Worm (Caenorhabditis elegans) whole organism, L4/young adult: Measurements from ENCODE around the gene cyp-33A1.
"Not testable (repeated sequence)": the region's sequence is repeated elsewhere in the genome, so short reads cannot be mapped to it uniquely, and the experiment has no call there.

ENCODE experiments used
- W03F9.2 ChIP-seq: fragments of 150-350 bp; optimal IDR thresholded peaks from 2 replicates; lab custom pipeline; 2014; ENCODE audit warnings: missing biosample characterization, missing genetic modification characterization
- dao-5 ChIP-seq: sonication (generic microtip); optimal IDR thresholded peaks from 2 replicates; lab custom pipeline; 2016; ENCODE audit warnings: missing genotype, missing genetic modification characterization, moderate library complexity, missing compliant biosample characterization
- him-1 ChIP-seq: sonication (generic microtip); optimal IDR thresholded peaks from 2 replicates; lab custom pipeline; 2016; ENCODE audit warnings: missing genotype, missing genetic modification reagents, missing genetic modification characterization, missing compliant biosample characterization

cyp-33A1 gene

DNA sequence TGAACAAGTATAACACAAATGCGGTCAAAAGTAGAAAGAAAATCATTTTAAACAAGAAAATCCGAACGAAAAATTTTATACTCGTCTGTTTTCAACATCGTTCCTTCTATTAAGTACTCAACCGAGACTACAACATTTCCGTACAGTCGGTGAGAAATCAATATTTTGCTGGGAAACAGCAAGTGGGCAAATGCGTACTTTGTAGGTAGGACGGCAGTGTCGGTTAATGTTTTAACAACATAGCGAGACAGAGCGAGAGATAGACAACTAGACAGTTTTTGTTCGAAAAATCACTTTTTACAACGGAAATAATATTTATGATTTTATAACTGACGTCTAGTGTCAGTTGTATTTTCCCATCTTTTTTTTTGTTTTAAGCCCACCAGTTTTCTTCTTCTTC lies at the start of gene cyp-33A1:
cyp-33A1 (minus strand) TSS at position 72 of the 400 bp plus-strand sequence.
- TF ChIP-seq him-1 (no peak), W03F9.2 (no peak), dao-5 (tag; lab: Kevin White, UChicago) (no peak)

DNA sequence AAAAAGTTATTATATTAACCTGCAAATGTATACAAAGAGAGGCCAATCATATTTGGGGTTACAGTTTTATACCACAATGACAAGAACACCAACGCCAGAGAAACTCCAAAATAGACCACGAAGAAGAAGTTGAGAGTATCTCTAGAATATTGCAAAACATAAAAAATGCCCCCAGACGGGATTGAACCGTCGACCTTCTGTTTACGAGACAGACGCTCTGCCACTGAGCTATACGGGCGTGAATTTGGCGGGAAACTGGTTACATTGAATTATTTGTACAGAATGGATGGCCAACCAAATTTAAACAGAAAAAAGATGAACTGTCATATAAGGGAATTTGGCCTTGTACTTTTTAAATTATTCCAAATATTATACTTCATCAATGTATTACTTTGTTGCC lies 49.2 kb upstream of the cyp-33A1 start:
- no peak for TF ChIP-seq him-1
- TF ChIP-seq dao-5 (tag; lab: Kevin White, UChicago) = no peak
- TF ChIP-seq W03F9.2 = no peak

DNA sequence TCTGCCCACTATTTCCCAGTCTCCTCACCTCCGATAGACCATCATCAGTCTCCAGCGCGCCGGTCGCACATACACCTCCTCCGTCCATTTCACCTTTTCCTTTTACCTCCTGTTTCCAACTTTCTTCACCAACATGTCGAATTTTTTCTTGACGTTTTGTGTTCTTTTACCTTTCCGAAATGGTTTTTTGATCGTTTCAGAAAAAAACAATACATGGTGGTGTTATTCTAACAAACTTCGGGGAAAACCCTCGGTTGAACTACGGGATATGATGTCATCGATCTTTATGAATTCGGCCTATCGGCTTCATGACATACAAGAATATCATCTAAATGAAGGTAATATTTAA lies 47.4 kb upstream of the cyp-33A1 start, which contains the start of gene Y97E10C.1:
Y97E10C.1 (plus strand) TSS at position 201 of the 349 bp plus-strand sequence.
- TF ChIP-seq him-1 (no peak), dao-5 (tag; lab: Kevin White, UChicago) (no peak), W03F9.2 (no peak)

DNA sequence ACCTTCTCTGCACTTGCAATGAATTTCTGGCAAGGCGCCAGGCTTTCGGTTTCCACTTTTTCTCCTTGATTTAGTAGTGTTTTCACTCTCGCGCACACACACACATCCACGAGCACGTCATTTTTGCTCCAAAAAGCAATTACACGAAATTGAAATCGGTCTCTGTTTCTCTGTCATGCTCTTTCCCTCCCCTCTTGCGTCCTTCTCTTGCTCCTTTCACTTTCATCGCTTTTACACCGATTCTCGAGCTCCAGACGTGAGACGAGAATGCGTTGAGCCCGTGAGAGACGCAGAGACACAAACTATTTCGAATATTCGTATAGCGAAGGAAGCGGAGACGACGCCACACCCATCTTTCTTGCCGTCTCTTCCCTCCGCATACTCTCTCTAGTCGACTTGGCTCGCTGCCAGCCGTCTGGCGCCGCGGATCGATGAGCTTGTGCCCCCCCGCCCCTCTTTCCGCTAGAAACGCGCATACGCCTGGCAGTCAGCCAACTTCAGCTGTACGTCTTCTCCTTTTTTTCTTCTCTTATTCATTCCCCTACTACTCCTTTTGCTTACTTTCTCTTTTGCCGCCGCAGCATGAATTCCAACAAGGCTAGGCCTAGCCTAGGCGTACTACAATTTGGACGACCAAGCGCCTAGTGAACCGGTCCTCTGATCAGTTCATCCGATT lies 46.9 kb upstream of the cyp-33A1 start:
- TF ChIP-seq dao-5 (tag; lab: Kevin White, UChicago) = no peak
- TF ChIP-seq him-1 = peak; percentile 87

DNA sequence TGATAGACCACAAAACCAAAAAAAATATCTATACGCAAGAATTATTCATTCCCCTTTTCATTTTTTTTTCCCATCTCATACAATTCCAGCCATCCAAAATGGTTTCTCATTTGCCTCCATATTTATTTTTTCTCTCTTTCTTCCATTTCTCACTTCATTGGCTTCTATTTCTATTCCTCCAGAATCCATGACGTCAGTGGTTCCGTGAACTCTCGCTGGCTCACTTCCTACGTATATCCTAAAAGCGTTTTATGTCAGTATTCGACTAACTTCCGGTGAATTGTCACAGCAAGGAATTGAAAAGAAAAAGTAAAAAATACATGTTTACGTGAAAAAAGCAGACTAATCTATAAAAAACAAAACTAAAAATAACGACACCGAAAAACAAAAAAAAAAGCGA lies 45.7 kb upstream of the cyp-33A1 start:
- TF ChIP-seq dao-5 (tag; lab: Kevin White, UChicago) (no peak), him-1 (no peak), W03F9.2 (no peak)

DNA sequence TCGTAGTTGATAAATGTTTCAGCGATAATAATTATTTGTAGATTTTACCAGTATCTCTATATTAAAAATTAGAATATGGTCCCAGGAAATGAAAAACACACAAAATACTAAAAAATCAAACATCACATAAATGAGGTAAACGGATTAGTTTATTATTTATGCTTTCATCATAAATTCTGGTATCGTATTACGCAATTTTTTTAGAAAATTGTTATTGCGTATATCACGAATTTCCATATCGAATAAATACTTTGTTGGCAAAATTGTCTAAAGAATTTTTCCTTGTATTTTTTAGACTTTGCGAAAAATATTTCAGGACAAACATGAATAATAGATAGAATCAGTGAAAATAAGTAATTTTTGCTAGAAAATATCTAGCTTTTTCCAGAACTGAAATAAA lies 44.9 kb upstream of the cyp-33A1 start:
- TF ChIP-seq him-1 (no peak), dao-5 (tag; lab: Kevin White, UChicago) (no peak), W03F9.2 (no peak)

DNA sequence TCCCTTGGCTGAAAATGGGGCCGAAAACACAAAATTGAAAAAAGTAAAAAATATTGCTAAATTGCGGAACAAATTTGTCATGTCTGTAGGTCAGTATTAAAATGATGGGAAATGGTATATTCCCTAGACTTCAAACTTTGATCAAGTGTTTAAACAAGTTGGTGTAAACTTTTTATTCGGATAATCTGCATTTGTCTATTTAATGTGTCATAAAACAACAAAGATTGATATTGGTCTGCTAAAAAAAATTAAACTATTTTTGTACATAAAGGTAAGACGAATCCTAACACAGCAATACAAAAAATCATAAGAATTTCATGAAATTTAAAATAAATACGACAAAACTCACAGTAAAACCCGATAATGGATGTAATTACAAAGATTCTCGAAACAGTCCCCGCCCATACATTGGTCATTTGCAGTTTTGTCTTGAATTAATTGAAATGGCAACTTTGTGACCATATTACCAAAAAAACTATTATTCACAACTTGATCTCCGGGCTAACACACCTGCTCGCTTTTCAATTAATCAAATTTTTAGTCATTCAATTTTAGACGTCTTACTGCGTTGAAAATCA lies 42.8 kb upstream of the cyp-33A1 start, which contains the start of the genes ZK105.6 and ZK105.8:
ZK105.6 (minus strand) TSS at position 101 of the 578 bp plus-strand sequence.
ZK105.8 (plus strand) TSS at position 528 of the 578 bp plus-strand sequence.
- TF ChIP-seq W03F9.2 = no peak
- TF ChIP-seq dao-5 (tag; lab: Kevin White, UChicago) = no peak
- TF ChIP-seq him-1 = no peak

DNA sequence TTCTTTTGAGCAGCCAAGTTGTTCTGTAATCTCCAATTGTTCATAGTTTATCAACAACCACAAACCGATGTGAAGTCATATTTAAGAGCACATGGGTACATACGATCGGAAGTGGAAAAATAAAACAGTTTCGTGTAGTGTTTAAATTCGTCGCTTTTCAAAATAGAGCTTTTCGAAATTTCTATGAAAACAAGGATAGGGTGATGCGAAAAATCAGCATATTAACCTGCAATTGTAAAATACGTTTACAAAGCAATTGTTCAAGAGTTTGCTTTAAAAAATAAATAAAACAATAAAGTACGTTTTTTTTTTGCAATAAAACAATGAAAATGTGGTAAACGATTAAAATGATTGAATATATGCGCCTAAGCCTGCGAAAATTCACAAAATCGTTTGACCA lies 40.7 kb upstream of the cyp-33A1 start, which contains the start of gene ZK105.14:
ZK105.14 (minus strand) TSS at position 101 of the 400 bp plus-strand sequence.
- TF ChIP-seq him-1 (no peak), W03F9.2 (no peak), dao-5 (tag; lab: Kevin White, UChicago) (no peak)

DNA sequence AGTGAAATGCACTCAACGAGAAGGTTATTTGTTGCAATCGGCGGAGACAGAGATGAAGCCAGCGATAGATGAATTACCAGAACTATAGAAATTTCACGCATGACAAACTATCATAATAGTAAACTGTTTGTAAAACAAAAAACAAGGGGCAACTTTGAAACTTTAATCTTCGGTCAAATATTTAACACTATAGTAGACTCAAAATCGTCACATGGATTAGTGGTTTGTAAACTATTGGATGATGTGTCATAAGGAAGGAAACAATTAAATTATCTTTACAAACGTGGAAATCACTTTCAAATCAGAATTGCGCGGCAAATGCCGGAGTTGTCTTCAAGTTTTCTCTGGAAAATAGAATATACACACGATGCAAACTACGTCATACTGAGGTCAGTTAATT lies 36.4 kb upstream of the cyp-33A1 start, which contains the start of gene ZK105.5:
ZK105.5 (minus strand) TSS at position 101 of the 400 bp plus-strand sequence.
- no peak for TF ChIP-seq W03F9.2
- TF ChIP-seq him-1 = no peak
- no peak for TF ChIP-seq dao-5 (tag; lab: Kevin White, UChicago)

DNA sequence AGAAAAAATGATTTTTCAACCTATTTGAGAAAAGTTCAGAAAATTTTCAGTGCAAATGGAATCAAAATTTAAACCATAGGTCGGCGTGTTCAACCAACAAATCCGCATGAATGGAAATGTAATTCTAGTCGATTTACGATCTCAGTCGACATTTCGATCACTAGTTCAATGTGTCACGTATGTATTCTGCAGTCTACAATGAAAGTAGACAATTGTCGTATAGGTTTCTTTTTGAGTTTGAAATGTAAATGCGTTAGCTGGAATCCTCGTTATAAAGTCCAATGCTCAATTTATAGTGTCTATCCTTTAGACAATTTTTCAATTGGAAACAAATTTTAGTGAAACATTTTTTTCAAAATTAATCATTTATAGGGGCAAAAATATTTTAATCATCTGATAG lies 34.8 kb upstream of the cyp-33A1 start, which contains the start of gene ZK105.12:
ZK105.12 (minus strand) TSS at position 101 of the 400 bp plus-strand sequence.
- TF ChIP-seq W03F9.2 = no peak
- no peak for TF ChIP-seq him-1
- TF ChIP-seq dao-5 (tag; lab: Kevin White, UChicago) = no peak

DNA sequence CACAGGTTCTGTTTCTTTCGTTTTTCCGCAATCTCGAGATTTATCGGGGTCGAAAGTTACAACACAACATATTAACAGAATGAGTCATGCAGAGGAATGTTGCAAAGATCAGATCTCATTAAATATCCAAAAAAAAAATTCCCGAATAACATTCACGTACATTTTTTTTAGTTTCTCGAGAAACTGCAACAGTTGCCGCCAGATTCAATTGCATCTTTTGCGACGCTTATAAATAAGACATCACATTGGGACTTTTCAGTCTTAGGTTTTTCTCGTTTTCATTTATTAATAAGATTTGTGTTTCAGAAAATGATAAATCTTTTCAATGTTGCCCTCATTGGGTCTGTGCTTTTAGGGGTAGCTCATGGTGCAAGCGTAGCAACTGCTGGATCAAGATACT lies 32.4 kb upstream of the cyp-33A1 start, which contains the start of gene ZK105.1:
ZK105.1 (plus strand) TSS at position 301 of the 400 bp plus-strand sequence.
- no peak for TF ChIP-seq W03F9.2
- TF ChIP-seq dao-5 (tag; lab: Kevin White, UChicago) = no peak
- no peak for TF ChIP-seq him-1

DNA sequence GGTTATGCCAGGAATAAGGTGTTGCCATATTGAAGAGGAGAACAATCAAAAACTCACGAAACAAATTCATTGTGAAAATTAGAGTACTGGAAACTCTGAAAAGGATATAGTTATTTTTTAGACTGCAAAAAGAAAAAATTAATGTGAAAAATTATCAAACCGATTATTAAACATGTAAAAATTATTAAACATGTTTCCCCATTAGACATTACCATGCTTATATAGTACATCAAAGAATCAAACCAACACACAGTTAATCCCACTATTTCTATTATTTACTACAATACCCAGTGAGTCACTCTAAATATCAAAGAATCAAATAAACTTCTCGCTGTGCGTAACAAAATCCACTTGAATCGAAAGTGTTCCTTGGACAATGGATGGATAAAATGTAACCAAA lies 31.8 kb upstream of the cyp-33A1 start, which contains the start of gene ZK105.13:
ZK105.13 (minus strand) TSS at position 101 of the 400 bp plus-strand sequence.
- no peak for TF ChIP-seq W03F9.2
- no peak for TF ChIP-seq him-1
- TF ChIP-seq dao-5 (tag; lab: Kevin White, UChicago) = no peak

DNA sequence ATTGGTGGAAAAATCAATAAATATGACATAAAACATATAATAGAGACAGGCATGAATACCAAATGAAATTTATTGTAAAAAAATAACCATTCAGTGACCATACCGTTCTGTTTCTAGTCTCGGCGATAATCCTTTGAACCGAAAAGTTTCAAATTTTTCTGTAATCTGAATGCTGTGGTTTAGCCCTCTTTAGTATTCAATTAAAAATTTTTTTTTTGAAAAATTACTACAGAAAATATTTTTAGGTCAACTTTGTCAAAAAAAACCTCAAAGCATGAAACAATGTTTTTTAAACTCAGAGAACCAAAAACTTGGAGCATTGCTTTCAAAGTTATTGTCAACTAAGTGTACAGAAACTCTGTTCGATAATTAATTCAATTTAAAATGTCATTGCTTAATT lies 27.3 kb upstream of the cyp-33A1 start, which contains the start of gene ZK105.11:
ZK105.11 (minus strand) TSS at position 101 of the 400 bp plus-strand sequence.
- TF ChIP-seq W03F9.2 = no peak
- TF ChIP-seq him-1 = no peak

DNA sequence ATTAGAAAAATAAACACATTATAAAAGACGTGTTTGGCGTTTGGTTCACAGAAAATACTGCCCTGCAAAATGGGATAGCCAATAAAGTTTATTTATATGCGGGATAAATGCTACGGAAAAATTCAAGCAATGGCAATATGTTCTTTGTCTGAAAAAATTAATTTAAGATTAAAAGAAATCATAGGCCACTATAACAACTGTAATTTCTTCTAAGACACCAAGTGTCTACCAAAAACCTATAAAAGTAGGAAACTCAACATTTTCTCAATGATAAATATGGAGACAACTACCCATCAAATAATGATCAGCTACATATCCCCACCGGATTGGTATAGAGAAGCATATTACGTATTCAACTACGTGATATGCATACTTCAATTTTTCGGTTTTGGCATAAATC lies 24.1 kb upstream of the cyp-33A1 start, which contains the start of gene srw-3:
srw-3 (plus strand) TSS at position 301 of the 400 bp plus-strand sequence.
- no peak for TF ChIP-seq him-1

DNA sequence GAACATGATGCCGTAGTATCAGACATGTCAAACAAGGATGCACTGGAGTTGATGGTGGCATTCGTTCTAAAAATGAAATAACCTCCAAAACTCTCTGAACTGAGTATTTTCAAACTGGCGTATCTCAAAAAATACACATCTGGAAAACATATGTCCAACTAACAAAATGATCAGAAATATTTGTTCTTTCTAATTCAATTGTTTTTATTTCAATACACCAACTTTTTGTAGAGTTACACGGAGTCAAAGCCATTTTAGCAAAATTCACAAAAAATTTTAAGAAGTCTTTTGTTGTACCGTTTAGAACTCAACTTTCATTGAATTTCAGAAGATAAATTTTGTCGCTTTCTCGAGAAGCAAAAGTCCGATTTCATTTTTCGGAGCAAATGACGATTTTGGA lies 22.3 kb upstream of the cyp-33A1 start, which contains the start of gene srsx-40:
srsx-40 (minus strand) TSS at position 101 of the 400 bp plus-strand sequence.
- not testable (repeated sequence) for TF ChIP-seq him-1; W03F9.2; dao-5 (tag; lab: Kevin White, UChicago)
